Worm (Caenorhabditis elegans) whole organism, L1 larva: ENCODE results near the gene mrps-18C.

Experiments used
- C04F5.9 ChIP-seq: sonication (generic microtip); optimal IDR thresholded peaks from 2 replicates; lab custom pipeline; 2016; ENCODE audit warnings: missing genetic modification characterization, missing compliant biosample characterization
- C16A3.4 ChIP-seq: fragments of 150-350 bp; optimal IDR thresholded peaks from 2 replicates; lab custom pipeline; 2014; ENCODE audit warnings: missing biosample characterization, missing genetic modification characterization
- aha-1 ChIP-seq: fragments of 150-350 bp; optimal IDR thresholded peaks from 2 replicates; lab custom pipeline; 2014; ENCODE audit warnings: missing biosample characterization, missing genetic modification characterization
- ceh-63 ChIP-seq: fragments of 200-800 bp; sonication (Bioruptor generic); optimal IDR thresholded peaks from 2 replicates; lab custom pipeline; 2018; ENCODE audit warnings: mild to moderate bottlenecking, missing genetic modification characterization, missing compliant biosample characterization
- ceh-8 ChIP-seq: fragments of 200-800 bp; sonication (Bioruptor generic); optimal IDR thresholded peaks from 2 replicates; lab custom pipeline; 2018; ENCODE audit warnings: mild to moderate bottlenecking, missing genetic modification characterization, moderate library complexity, missing compliant biosample characterization
- ceh-82 ChIP-seq, 3 experiments: fragments of 150-350 bp in 1 of 3; sonication (generic microtip) in 2 of 3; optimal IDR thresholded peaks; 2 replicates each; lab custom pipeline; 2014 to 2017; ENCODE audit warnings: missing biosample characterization in 3 of 3, missing genetic modification characterization in 3 of 3
- ceh-88 ChIP-seq: fragments of 200-800 bp; sonication (Bioruptor generic); IDR thresholded peaks from 2 replicates; pipeline ENCODE4 v1.3.6; 2022; ENCODE audit warnings: missing genetic modification characterization, missing compliant biosample characterization
- ceh-90 ChIP-seq: sonication (generic microtip); optimal IDR thresholded peaks from 2 replicates; lab custom pipeline; 2016; ENCODE audit warnings: missing genetic modification characterization, missing compliant biosample characterization
- ces-1 ChIP-seq: fragments of 150-350 bp; optimal IDR thresholded peaks from 2 replicates; lab custom pipeline; 2014; ENCODE audit warnings: missing biosample characterization, missing genetic modification reagents, missing genetic modification characterization
- dsc-1 ChIP-seq: sonication (generic microtip); optimal IDR thresholded peaks from 2 replicates; lab custom pipeline; 2016; ENCODE audit warnings: mild to moderate bottlenecking, missing genetic modification characterization, missing compliant biosample characterization
- efl-1 ChIP-seq, 4 experiments: fragments of 150-350 bp; optimal IDR thresholded peaks in 3 of 4; peaks in 1 of 4; 1 replicate in 1 of 4; 2 replicates in 3 of 4; lab custom pipeline; 2014; ENCODE audit warnings: missing biosample characterization in 2 of 4, missing genetic modification characterization in 2 of 4, missing genetic modification reagents in 2 of 4
- efl-3 ChIP-seq: fragments of 200-800 bp; sonication (Bioruptor generic); optimal IDR thresholded peaks from 2 replicates; lab custom pipeline; 2018; ENCODE audit warnings: mild to moderate bottlenecking, missing genetic modification characterization, missing compliant biosample characterization
- egl-13 ChIP-seq: sonication (generic microtip); optimal IDR thresholded peaks from 2 replicates; lab custom pipeline; 2016; ENCODE audit warnings: missing genotype, missing genetic modification reagents, missing genetic modification characterization, missing compliant biosample characterization
- elt-2 ChIP-seq: sonication (generic microtip); optimal IDR thresholded peaks from 2 replicates; lab custom pipeline; 2016; ENCODE audit warnings: missing genetic modification characterization, mild to moderate bottlenecking, inconsistent platforms, missing compliant biosample characterization, missing genetic modification reagents
- elt-3 ChIP-seq, 6 experiments: fragments of 150-350 bp in 1 of 6; sonication (generic microtip); optimal IDR thresholded peaks; 2 replicates each; lab custom pipeline; 2017 to 2018; ENCODE audit warnings: missing biosample characterization in 6 of 6, missing genetic modification characterization in 6 of 6, inconsistent platforms in 1 of 6
- ets-5 ChIP-seq: fragments of 200-800 bp; sonication (Bioruptor generic); IDR thresholded peaks from 2 replicates; pipeline ENCODE4 v1.3.6; 2022; ENCODE audit warnings: missing genetic modification characterization, missing compliant biosample characterization
- fkh-10 ChIP-seq: sonication (generic microtip); optimal IDR thresholded peaks from 2 replicates; lab custom pipeline; 2017; ENCODE audit warnings: missing biosample characterization, missing genetic modification reagents, missing genetic modification characterization
- fkh-4 ChIP-seq: sonication (generic microtip); optimal IDR thresholded peaks from 2 replicates; lab custom pipeline; 2016; ENCODE audit warnings: missing compliant biosample characterization, missing genetic modification characterization, borderline replicate concordance
- fkh-8 ChIP-seq: sonication (generic microtip); optimal IDR thresholded peaks from 2 replicates; lab custom pipeline; 2016; ENCODE audit warnings: mild to moderate bottlenecking, missing genetic modification characterization, missing compliant biosample characterization
- hlh-17 ChIP-seq: fragments of 200-800 bp; sonication (Bioruptor generic); optimal IDR thresholded peaks from 2 replicates; lab custom pipeline; 2018; ENCODE audit warnings: missing genetic modification characterization, mild to moderate bottlenecking, missing compliant biosample characterization, moderate library complexity, borderline replicate concordance
- hlh-4 ChIP-seq: sonication (generic microtip); optimal IDR thresholded peaks from 2 replicates; lab custom pipeline; 2016; ENCODE audit warnings: mild to moderate bottlenecking, missing genetic modification characterization, missing compliant biosample characterization
- irx-1 ChIP-seq: sonication (generic microtip); optimal IDR thresholded peaks from 2 replicates; lab custom pipeline; 2016; ENCODE audit warnings: missing genetic modification characterization, missing compliant biosample characterization
- lin-15B ChIP-seq: fragments of 150-350 bp; sonication (generic microtip); optimal IDR thresholded peaks from 3 replicates; lab custom pipeline; 2014; ENCODE audit warnings: missing biosample characterization, missing genetic modification characterization
- lin-35 ChIP-seq, 2 experiments: fragments of 150-350 bp; optimal IDR thresholded peaks; 2 replicates each; lab custom pipeline; 2014; ENCODE audit warnings: missing biosample characterization in 2 of 2, missing genetic modification characterization in 2 of 2, missing genetic modification reagents in 2 of 2
- lin-39 ChIP-seq: fragments of 150-350 bp; optimal IDR thresholded peaks from 2 replicates; lab custom pipeline; 2014; ENCODE audit warnings: missing biosample characterization, missing genetic modification reagents, missing genetic modification characterization
- lir-3 ChIP-seq: sonication (generic microtip); optimal IDR thresholded peaks from 2 replicates; lab custom pipeline; 2016; ENCODE audit warnings: mild to moderate bottlenecking, missing genetic modification characterization, moderate library complexity, missing compliant biosample characterization; ENCODE audit not compliant: poor library complexity
- mab-9 ChIP-seq: fragments of 200-800 bp; sonication (Bioruptor generic); IDR thresholded peaks from 2 replicates; pipeline ENCODE4 v1.3.6; 2022; ENCODE audit warnings: missing genetic modification reagents, missing genetic modification characterization, missing compliant biosample characterization
- mdl-1 ChIP-seq, 2 experiments: fragments of 150-350 bp; optimal IDR thresholded peaks; 2 replicates each; lab custom pipeline; 2014 to 2017; ENCODE audit warnings: missing biosample characterization in 2 of 2, missing genetic modification characterization in 2 of 2, inconsistent platforms in 1 of 2
- mep-1 ChIP-seq: fragments of 150-350 bp; optimal IDR thresholded peaks from 2 replicates; lab custom pipeline; 2014; ENCODE audit warnings: missing biosample characterization, missing genetic modification characterization
- nhr-12 ChIP-seq: sonication (generic microtip); optimal IDR thresholded peaks from 2 replicates; lab custom pipeline; 2017; ENCODE audit warnings: missing biosample characterization, missing genetic modification characterization
- nhr-19 ChIP-seq: fragments of 200-800 bp; sonication (Bioruptor generic); conservative IDR thresholded peaks from 2 replicates; pipeline ENCODE4 v1.3.6; 2022; ENCODE audit warnings: missing genetic modification characterization, missing compliant biosample characterization
- nhr-20 ChIP-seq: sonication (generic microtip); optimal IDR thresholded peaks from 2 replicates; lab custom pipeline; 2016; ENCODE audit warnings: mild to moderate bottlenecking, missing genetic modification characterization, missing compliant biosample characterization
- nhr-76 ChIP-seq: sonication (generic microtip); optimal IDR thresholded peaks from 2 replicates; lab custom pipeline; 2017; ENCODE audit warnings: missing biosample characterization, missing genetic modification characterization
- nhr-85 ChIP-seq: sonication (generic microtip); peaks from one replicate; lab custom pipeline; 2016; ENCODE audit warnings: missing genetic modification characterization, inconsistent platforms, missing compliant biosample characterization
- rnt-1 ChIP-seq: sonication (generic microtip); optimal IDR thresholded peaks from 2 replicates; lab custom pipeline; 2016; ENCODE audit warnings: mild to moderate bottlenecking, missing genetic modification characterization, moderate library complexity, missing compliant biosample characterization
- sox-4 ChIP-seq: sonication (generic microtip); optimal IDR thresholded peaks from 2 replicates; lab custom pipeline; 2016; ENCODE audit warnings: missing genetic modification characterization, missing compliant biosample characterization
- sup-37 ChIP-seq: fragments of 200-800 bp; sonication (Bioruptor generic); optimal IDR thresholded peaks from 2 replicates; lab custom pipeline; 2018; ENCODE audit warnings: mild to moderate bottlenecking, missing genetic modification characterization, missing compliant biosample characterization
- swsn-7 ChIP-seq: sonication (generic microtip); optimal IDR thresholded peaks from 2 replicates; lab custom pipeline; 2016; ENCODE audit warnings: missing genetic modification characterization, missing compliant biosample characterization
- tlp-1 ChIP-seq: fragments of 150-350 bp; optimal IDR thresholded peaks from 2 replicates; lab custom pipeline; 2014; ENCODE audit warnings: missing biosample characterization, missing genetic modification characterization
- unc-130 ChIP-seq: fragments of 150-350 bp; optimal IDR thresholded peaks from 2 replicates; lab custom pipeline; 2017; ENCODE audit warnings: missing biosample characterization, missing genetic modification characterization, inconsistent platforms
- unc-30 ChIP-seq: sonication (generic microtip); optimal IDR thresholded peaks from 2 replicates; lab custom pipeline; 2017; ENCODE audit warnings: missing biosample characterization, missing genetic modification characterization
- unc-62 ChIP-seq: fragments of 150-350 bp; optimal IDR thresholded peaks from 2 replicates; lab custom pipeline; 2014; ENCODE audit warnings: missing biosample characterization, missing genetic modification reagents, missing genetic modification characterization
- unc-98 ChIP-seq: fragments of 200-800 bp; sonication (Bioruptor generic); IDR thresholded peaks from 2 replicates; pipeline ENCODE4 v1.3.6; 2022; ENCODE audit warnings: missing genetic modification characterization, missing compliant biosample characterization
- xbp-1 ChIP-seq: sonication (generic microtip); optimal IDR thresholded peaks from 2 replicates; lab custom pipeline; 2016; ENCODE audit warnings: missing genetic modification characterization, missing compliant biosample characterization
- zip-4 ChIP-seq: fragments of 200-800 bp; sonication (Bioruptor generic); optimal IDR thresholded peaks from 2 replicates; lab custom pipeline; 2018; ENCODE audit warnings: mild to moderate bottlenecking, missing genetic modification characterization, moderate library complexity, missing compliant biosample characterization
- ztf-11 ChIP-seq, 2 experiments: sonication (generic microtip); optimal IDR thresholded peaks; 2 replicates each; lab custom pipeline; 2016 to 2017; ENCODE audit warnings: missing genetic modification characterization in 2 of 2, missing biosample characterization in 1 of 2, missing compliant biosample characterization in 1 of 2
- ztf-4 ChIP-seq: fragments of 150-350 bp; optimal IDR thresholded peaks from 2 replicates; lab custom pipeline; 2014; ENCODE audit warnings: missing biosample characterization, missing genetic modification characterization

mrps-18C gene

DNA sequence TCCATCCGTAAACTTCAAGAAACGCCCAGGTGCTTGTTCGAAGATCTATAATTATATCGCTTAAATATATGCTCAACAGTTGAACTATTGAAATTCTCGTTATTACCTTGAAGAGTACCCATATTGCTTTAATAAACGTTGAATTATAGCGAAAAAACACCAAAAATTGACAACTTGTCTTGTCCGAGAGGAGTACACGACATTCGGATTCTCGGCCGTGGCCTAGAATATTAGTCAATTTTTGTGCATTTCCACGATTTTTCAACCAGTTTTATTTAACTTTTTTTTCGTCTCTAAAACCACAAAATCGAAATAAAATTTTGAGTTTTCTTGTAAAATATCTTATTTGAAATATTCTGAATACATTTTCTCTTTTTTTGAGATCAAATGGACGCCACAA lies 23.1 kb upstream of the mrps-18C start, which contains the start of the genes F26F4.9 and cee-1 (continued):
- no peak for TF ChIP-seq tlp-1 (tag; lab: Kevin White, UChicago)
- TF ChIP-seq ces-1 (GFP tag; lab: Kevin White, UChicago) = no peak
- TF ChIP-seq elt-2 (tag; lab: Kevin White, UChicago) = peak; percentile 44
- peak; percentile 78 for TF ChIP-seq xbp-1 (tag; lab: Kevin White, UChicago)
- no peak for TF ChIP-seq ceh-88 (GFP tag; lab: Robert Waterston, UW)
- TF ChIP-seq unc-130 = no peak
- TF ChIP-seq hlh-4 = peak; percentile 22
- TF ChIP-seq C16A3.4 (tag; lab: Kevin White, UChicago) = peak; percentile 35
- peak; percentile 75 for TF ChIP-seq egl-13 (tag; lab: Kevin White, UChicago)
- TF ChIP-seq swsn-7 (tag; lab: Kevin White, UChicago) = peak; percentile 70
- no peak for TF ChIP-seq unc-30 (tag; lab: Kevin White, UChicago)
- TF ChIP-seq fkh-10 (GFP tag; lab: Kevin White, UChicago) = no peak
- no peak for TF ChIP-seq nhr-76
- TF ChIP-seq ztf-4 (tag; lab: Kevin White, UChicago) = no peak
- peak; percentile 84 for TF ChIP-seq dsc-1 (tag; lab: Kevin White, UChicago)
- peak; percentile 87 for TF ChIP-seq sox-4
- no peak for TF ChIP-seq hlh-17
- peak; percentile 90 for TF ChIP-seq ceh-90 (tag; lab: Kevin White, UChicago)
- no peak for TF ChIP-seq lin-39 (tag; lab: Kevin White, UChicago)
- peak; percentile 8 for TF ChIP-seq zip-4 (GFP tag; lab: Kevin White, UChicago)
- no peak for TF ChIP-seq efl-3 (GFP tag; lab: Kevin White, UChicago)
- peak; percentile 67 to 75 for TF ChIP-seq lin-35 (GFP tag; optimal IDR thresholded peaks at IDR 0.05; lab: Kevin White, UChicago)
- TF ChIP-seq ztf-11 (tag; optimal IDR thresholded peaks at IDR 0.05; lab: Kevin White, UChicago) = peak in 1 of 2 experiments; percentile 88
- peak; percentile 84 for TF ChIP-seq mep-1 (tag; lab: Kevin White, UChicago)
- no peak for TF ChIP-seq ets-5
- no peak for TF ChIP-seq nhr-12 (tag; lab: Kevin White, UChicago)
- TF ChIP-seq mdl-1 (tag; optimal IDR thresholded peaks at IDR 0.05; lab: Kevin White, UChicago) = no peak
- peak; percentile 82 for TF ChIP-seq nhr-85 (tag; lab: Kevin White, UChicago)
- TF ChIP-seq fkh-8 (tag; lab: Kevin White, UChicago) = peak; percentile 70
- TF ChIP-seq C04F5.9 (tag; lab: Kevin White, UChicago) = peak; percentile 66
- TF ChIP-seq aha-1 (tag; lab: Kevin White, UChicago) = no peak
- TF ChIP-seq fkh-4 = peak; percentile 91
- TF ChIP-seq rnt-1 = peak; percentile 96
- TF ChIP-seq nhr-19 (GFP tag; lab: Robert Waterston, UW) = peak; percentile 66
- no peak for TF ChIP-seq ceh-8 (GFP tag; lab: Kevin White, UChicago)
- no peak for TF ChIP-seq unc-98 (GFP tag; lab: Robert Waterston, UW)
- TF ChIP-seq ceh-63 (GFP tag; lab: Kevin White, UChicago) = no peak
- no peak; the same call in 1 of the 2 replicates for TF ChIP-seq mab-9 (GFP tag; lab: Robert Waterston, UW)
- TF ChIP-seq lir-3 (tag; lab: Kevin White, UChicago) = peak; percentile 93
- peak in 2 of 3 experiments; percentile 19 to 47 for TF ChIP-seq ceh-82 (tag; optimal IDR thresholded peaks at IDR 0.05; lab: Kevin White, UChicago)
- TF ChIP-seq sup-37 (GFP tag; lab: Kevin White, UChicago) = no peak
- no peak for TF ChIP-seq lin-15B (tag; lab: Kevin White, UChicago)
- peak in 1 of 6 experiments; percentile 14 for TF ChIP-seq elt-3 (tag; optimal IDR thresholded peaks at IDR 0.05; lab: Kevin White, UChicago)
- TF ChIP-seq efl-1 (optimal IDR thresholded peaks at IDR 0.05; lab: Kevin White, UChicago) = peak; percentile 63 to 79
- peak; percentile 78 to 96 for TF ChIP-seq efl-1 (GFP tag; optimal IDR thresholded peaks at IDR 0.05 in 1 of 2; lab: Kevin White, UChicago)
- TF ChIP-seq unc-62 (GFP tag; lab: Kevin White, UChicago) = no peak
- peak; percentile 74 for TF ChIP-seq nhr-20 (tag; lab: Kevin White, UChicago)
- TF ChIP-seq irx-1 (tag; lab: Kevin White, UChicago) = peak; percentile 86
